Fruit fly (Drosophila melanogaster) whole organism, embryonic: ENCODE data around the gene Eig71Ei.

ENCODE experiments used
- Aef1 ChIP-seq: fragments of 200-800 bp; sonication (Bioruptor generic); IDR thresholded peaks from 3 replicates; pipeline ENCODE4 v1.3.6; 2022; ENCODE audit warnings: missing biosample characterization, missing genetic modification characterization
- BEAF-32 ChIP-seq: fragments of 200-800 bp; sonication (Bioruptor generic); optimal IDR thresholded peaks from 3 replicates; lab custom pipeline; 2017; ENCODE audit warnings: missing biosample characterization, missing genetic modification characterization, mild to moderate bottlenecking, moderate library complexity, missing genetic modification reagents
- CG1024 ChIP-seq: fragments of 200-800 bp; sonication (Bioruptor generic); IDR thresholded peaks from 2 replicates; pipeline ENCODE4 v1.3.6; 2022; ENCODE audit warnings: missing biosample characterization, missing genetic modification characterization
- CG10654 ChIP-seq: fragments of 200-800 bp; sonication (Bioruptor generic); optimal IDR thresholded peaks from 2 replicates; lab custom pipeline; 2016; ENCODE audit warnings: missing biosample characterization, missing genetic modification characterization
- CG11093 ChIP-seq: fragments of 200-800 bp; sonication (Bioruptor generic); IDR thresholded peaks from 3 replicates; pipeline ENCODE4 v1.3.6; 2022; ENCODE audit warnings: missing biosample characterization, missing genetic modification characterization
- CG12744 ChIP-seq: fragments of 200-800 bp; sonication (Bioruptor generic); optimal IDR thresholded peaks from 2 replicates; lab custom pipeline; 2016; ENCODE audit warnings: missing biosample characterization, missing genetic modification characterization
- CG14710 ChIP-seq: fragments of 200-800 bp; sonication (Bioruptor generic); optimal IDR thresholded peaks from 3 replicates; lab custom pipeline; 2019; ENCODE audit warnings: missing biosample characterization, mild to moderate bottlenecking, missing genetic modification characterization, moderate library complexity
- CG1832 ChIP-seq: fragments of 200-800 bp; sonication (Bioruptor generic); optimal IDR thresholded peaks from 2 replicates; lab custom pipeline; 2017; ENCODE audit warnings: missing biosample characterization, mild to moderate bottlenecking, missing genetic modification characterization, inconsistent platforms
- CG18599 ChIP-seq: fragments of 200-800 bp; sonication (Bioruptor generic); optimal IDR thresholded peaks from 3 replicates; lab custom pipeline; 2017; ENCODE audit warnings: missing biosample characterization, missing genetic modification characterization, mild to moderate bottlenecking, moderate library complexity, missing genetic modification reagents
- CG31441 ChIP-seq: fragments of 200-800 bp; sonication (Bioruptor generic); IDR thresholded peaks from 2 replicates; pipeline ENCODE4 v1.3.6; 2022; ENCODE audit warnings: missing biosample characterization, missing genetic modification characterization
- CG32772 ChIP-seq: fragments of 200-800 bp; sonication (Bioruptor generic); IDR thresholded peaks from 2 replicates; pipeline ENCODE4 v1.3.6; 2022; ENCODE audit warnings: missing biosample characterization, missing genetic modification characterization
- CG33213 ChIP-seq: fragments of 200-800 bp; sonication (Bioruptor generic); optimal IDR thresholded peaks from 3 replicates; lab custom pipeline; 2016; ENCODE audit warnings: missing biosample characterization, missing genetic modification characterization
- CG3838 ChIP-seq: fragments of 200-800 bp; sonication (Bioruptor generic); optimal IDR thresholded peaks from 3 replicates; lab custom pipeline; 2016; ENCODE audit warnings: missing biosample characterization, missing genetic modification characterization
- CG3995 ChIP-seq: fragments of 200-800 bp; sonication (Bioruptor generic); optimal IDR thresholded peaks from 3 replicates; lab custom pipeline; 2016; ENCODE audit warnings: missing biosample characterization, missing genetic modification characterization
- CG5245 ChIP-seq: fragments of 200-800 bp; sonication (Bioruptor generic); optimal IDR thresholded peaks from 3 replicates; lab custom pipeline; 2016; ENCODE audit warnings: missing biosample characterization, missing genetic modification characterization
- CG6791 ChIP-seq: fragments of 200-800 bp; sonication (Bioruptor generic); IDR thresholded peaks from 3 replicates; pipeline ENCODE4 v1.3.6; 2022; ENCODE audit warnings: missing biosample characterization, missing genetic modification characterization; ENCODE audit not compliant: partially characterized antibody
- CG7357 ChIP-seq: fragments of 200-800 bp; sonication (Bioruptor generic); IDR thresholded peaks from 3 replicates; pipeline ENCODE4 v1.3.6; 2022; ENCODE audit warnings: missing biosample characterization, missing genetic modification characterization
- CG9609 ChIP-seq: fragments of 200-800 bp; sonication (Bioruptor generic); optimal IDR thresholded peaks from 3 replicates; lab custom pipeline; 2016; ENCODE audit warnings: missing biosample characterization, missing genetic modification characterization
- Doc3 ChIP-seq: fragments of 200-800 bp; sonication (Bioruptor generic); IDR thresholded peaks from 3 replicates; pipeline ENCODE4 v1.3.6; 2022; ENCODE audit warnings: missing biosample characterization, missing genetic modification characterization; ENCODE audit not compliant: partially characterized antibody
- Eip74EF ChIP-seq, 2 experiments: fragments of 200-800 bp in 1 of 2; fragments of >200 bp in 1 of 2; sonication (Bioruptor generic) in 1 of 2; optimal IDR thresholded peaks; 2 replicates each; lab custom pipeline; 2017 to 2019; ENCODE audit warnings: missing biosample characterization in 2 of 2, missing genetic modification characterization in 2 of 2, mild to moderate bottlenecking in 1 of 2, moderate library complexity in 1 of 2
- HmgD ChIP-seq: fragments of 200-800 bp; sonication (Bioruptor generic); optimal IDR thresholded peaks from 3 replicates; lab custom pipeline; 2016; ENCODE audit warnings: missing biosample characterization, missing genetic modification characterization
- Hsf ChIP-seq: fragments of 200-800 bp; sonication (Bioruptor generic); optimal IDR thresholded peaks from 3 replicates; lab custom pipeline; 2016; ENCODE audit warnings: missing biosample characterization, missing genetic modification characterization
- Med ChIP-seq: fragments of 200-800 bp; sonication (Bioruptor generic); peaks from one replicate; lab custom pipeline; 2016; ENCODE audit warnings: missing biosample characterization, missing genetic modification characterization, mild to moderate bottlenecking, inconsistent platforms, moderate library complexity
- NC2α ChIP-seq: fragments of 200-800 bp; sonication (Bioruptor generic); optimal IDR thresholded peaks from 2 replicates; lab custom pipeline; 2016; ENCODE audit warnings: missing biosample characterization, missing genetic modification characterization
- NC2β ChIP-seq: fragments of 200-800 bp; sonication (Bioruptor generic); optimal IDR thresholded peaks from 2 replicates; lab custom pipeline; 2016; ENCODE audit warnings: missing biosample characterization, missing genetic modification characterization
- PHDP ChIP-seq: fragments of 200-800 bp; sonication (Bioruptor generic); optimal IDR thresholded peaks from 3 replicates; lab custom pipeline; 2018; ENCODE audit warnings: missing biosample characterization, mild to moderate bottlenecking, missing genetic modification characterization, moderate library complexity
- Ravus ChIP-seq: fragments of 200-800 bp; sonication (Bioruptor generic); IDR thresholded peaks from 2 replicates; pipeline ENCODE4 v1.3.6; 2022; ENCODE audit warnings: missing biosample characterization, missing genetic modification characterization
- Scr ChIP-seq: fragments of 200-800 bp; sonication (Bioruptor generic); IDR thresholded peaks from 2 replicates; pipeline ENCODE4 v1.3.6; 2022; ENCODE audit warnings: missing biosample characterization, missing genetic modification characterization; ENCODE audit not compliant: partially characterized antibody
- Sry-δ ChIP-seq: fragments of 200-800 bp; sonication (Bioruptor generic); optimal IDR thresholded peaks from 2 replicates; lab custom pipeline; 2016; ENCODE audit warnings: missing biosample characterization, missing genetic modification characterization
- Xrp1 ChIP-seq: fragments of 200-800 bp; sonication (Bioruptor generic); IDR thresholded peaks from 2 replicates; pipeline ENCODE4 v1.3.6; 2022; ENCODE audit warnings: missing biosample characterization, missing genetic modification characterization
- croc ChIP-seq: fragments of 200-800 bp; sonication (Bioruptor generic); conservative IDR thresholded peaks from 3 replicates; pipeline ENCODE4 v1.3.6; 2022; ENCODE audit warnings: missing biosample characterization, missing genetic modification characterization
- dimm ChIP-seq: fragments of 200-800 bp; sonication (Bioruptor generic); IDR thresholded peaks from 2 replicates; pipeline ENCODE4 v1.3.6; 2022; ENCODE audit warnings: missing biosample characterization, missing genetic modification characterization
- dpn ChIP-seq, 2 experiments: fragments of 200-800 bp; sonication (Bioruptor generic); optimal IDR thresholded peaks; 3 replicates each; lab custom pipeline; 2016; ENCODE audit warnings: missing biosample characterization in 2 of 2, missing genetic modification characterization in 2 of 2
- ems ChIP-seq: fragments of 200-800 bp; sonication (Bioruptor generic); optimal IDR thresholded peaks from 3 replicates; lab custom pipeline; 2016; ENCODE audit warnings: missing biosample characterization, missing genetic modification characterization
- eve ChIP-seq, 2 experiments: fragments of >200 bp; optimal IDR thresholded peaks; 2 replicates each; lab custom pipeline; 2017; ENCODE audit warnings: missing biosample characterization in 2 of 2, missing genetic modification characterization in 2 of 2
- fru ChIP-seq: fragments of >200 bp; optimal IDR thresholded peaks from 2 replicates; lab custom pipeline; 2017
- gsb-n ChIP-seq: fragments of 200-800 bp; sonication (Bioruptor generic); optimal IDR thresholded peaks from 3 replicates; lab custom pipeline; 2018; ENCODE audit warnings: missing biosample characterization, mild to moderate bottlenecking, missing genetic modification characterization
- kah ChIP-seq: fragments of 200-800 bp; sonication (Bioruptor generic); optimal IDR thresholded peaks from 2 replicates; lab custom pipeline; 2018; ENCODE audit warnings: missing biosample characterization, mild to moderate bottlenecking, missing genetic modification characterization
- knrl ChIP-seq: fragments of 200-800 bp; sonication (Bioruptor generic); IDR thresholded peaks from 3 replicates; pipeline ENCODE4 v1.3.6; 2022; ENCODE audit warnings: missing biosample characterization, missing genetic modification characterization; ENCODE audit not compliant: partially characterized antibody
- lola ChIP-seq, 3 experiments: fragments of >200 bp in 2 of 3; fragments of 200-800 bp in 1 of 3; sonication (Bioruptor generic) in 1 of 3; optimal IDR thresholded peaks; 2 replicates each; lab custom pipeline; 2017 to 2019; ENCODE audit warnings: missing biosample characterization in 3 of 3, missing genetic modification characterization in 3 of 3, mild to moderate bottlenecking in 1 of 3, moderate library complexity in 1 of 3
- lov ChIP-seq, 2 experiments: fragments of 200-800 bp in 1 of 2; fragments of >200 bp in 1 of 2; sonication (Bioruptor generic) in 1 of 2; IDR thresholded peaks in 1 of 2; optimal IDR thresholded peaks in 1 of 2; 2 replicates in 1 of 2; 3 replicates in 1 of 2; pipeline versions ENCODE4 v1.3.6 to Lab custom; 2017 to 2022; ENCODE audit warnings: missing biosample characterization in 1 of 2, missing genetic modification characterization in 1 of 2
- maf-S ChIP-seq: fragments of 200-800 bp; sonication (Bioruptor generic); optimal IDR thresholded peaks from 2 replicates; lab custom pipeline; 2016; ENCODE audit warnings: missing biosample characterization, missing genetic modification characterization
- mam ChIP-seq: fragments of 200-800 bp; sonication (Bioruptor generic); optimal IDR thresholded peaks from 3 replicates; lab custom pipeline; 2016; ENCODE audit warnings: missing biosample characterization, missing genetic modification characterization
- nerfin-1 ChIP-seq: fragments of 200-800 bp; sonication (Bioruptor generic); optimal IDR thresholded peaks from 3 replicates; lab custom pipeline; 2019; ENCODE audit warnings: missing biosample characterization, mild to moderate bottlenecking, missing genetic modification characterization, moderate library complexity
- scrt ChIP-seq: fragments of 200-800 bp; sonication (Bioruptor generic); optimal IDR thresholded peaks from 2 replicates; lab custom pipeline; 2018; ENCODE audit warnings: missing biosample characterization, mild to moderate bottlenecking, missing genetic modification characterization, moderate library complexity
- so ChIP-seq: fragments of 200-800 bp; sonication (Bioruptor generic); IDR thresholded peaks from 3 replicates; pipeline ENCODE4 v1.3.6; 2022; ENCODE audit warnings: missing biosample characterization, missing genetic modification characterization
- sob ChIP-seq: fragments of 200-800 bp; sonication (Bioruptor generic); IDR thresholded peaks from 2 replicates; pipeline ENCODE4 v1.3.6; 2022; ENCODE audit warnings: missing biosample characterization, missing genetic modification characterization
- zf30C ChIP-seq: fragments of 200-800 bp; sonication (Bioruptor generic); optimal IDR thresholded peaks from 3 replicates; lab custom pipeline; 2018; ENCODE audit warnings: missing biosample characterization, mild to moderate bottlenecking, missing genetic modification characterization

Gene Eig71Ei

DNA sequence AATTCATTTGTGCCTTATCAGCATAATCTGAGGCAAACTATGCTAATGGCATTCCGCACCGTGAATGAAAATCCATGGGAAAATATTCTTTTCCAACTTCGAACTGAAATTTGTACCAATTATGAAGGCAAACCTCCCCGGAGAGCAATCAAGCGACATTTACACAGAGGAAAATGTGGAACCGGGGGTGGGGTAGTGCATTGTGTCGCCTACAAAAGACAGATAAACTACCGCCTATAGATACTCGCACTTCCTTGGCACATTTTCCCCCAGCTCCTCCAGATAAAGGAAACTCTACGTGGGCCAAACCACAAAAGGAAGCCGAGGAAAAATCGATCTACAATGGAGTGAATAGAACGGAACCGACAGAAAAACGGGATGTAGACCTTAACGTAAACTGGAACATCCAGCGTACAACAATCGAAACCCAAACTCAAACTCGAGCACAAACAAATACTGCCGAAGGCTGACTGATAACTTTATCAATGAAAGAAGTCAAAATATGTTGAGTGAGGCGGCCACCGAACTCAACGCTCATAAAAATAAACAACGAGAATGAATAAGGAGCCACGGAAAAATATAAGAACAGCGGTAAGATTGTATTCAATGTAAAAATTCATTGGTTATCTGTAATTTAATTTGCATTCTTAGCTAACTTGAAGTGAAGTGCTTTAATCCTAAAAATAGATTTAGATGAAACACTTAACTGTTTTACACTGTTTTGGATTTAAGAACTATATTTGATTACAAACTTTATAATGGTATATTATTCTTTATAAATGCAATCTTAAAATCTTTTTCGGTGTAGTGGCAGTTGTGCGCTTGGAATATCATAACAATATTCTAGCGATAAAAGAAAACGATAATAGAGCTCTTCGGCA is 31.4 kb downstream of the Eig71Ei start (continued):
- TF ChIP-seq CG3838 (GFP tag; lab: Kevin White, UChicago) (no peak), fru (lab: Kevin White, UChicago) (no peak), CG1024 (GFP tag; lab: Robert Waterston, UW) (peak; percentile 31; the same call in 1 of the 2 replicates), CG32772 (GFP tag; lab: Robert Waterston, UW) (no peak), nerfin-1 (tag; lab: Kevin White, UChicago) (peak; percentile 40), HmgD (no peak), eve (GFP tag; optimal IDR thresholded peaks at IDR 0.05; lab: Kevin White, UChicago) (no peak), sob (GFP tag; lab: Robert Waterston, UW) (no peak), NC2β (no peak), mam (no peak), CG18599 (GFP tag; lab: Kevin White, UChicago) (peak; percentile 58), lola (GFP tag; optimal IDR thresholded peaks at IDR 0.05; lab: Kevin White, UChicago) (peak in 1 of 3 experiments; percentile 35), CG3995 (GFP tag; lab: Kevin White, UChicago) (no peak), Xrp1 (no peak; the same call in 1 of the 2 replicates), CG5245 (GFP tag; lab: Kevin White, UChicago) (no peak), CG11093 (GFP tag; lab: Robert Waterston, UW) (no peak), Hsf (GFP tag; lab: Kevin White, UChicago) (no peak), Ravus (GFP tag; lab: Robert Waterston, UW) (no peak), CG10654 (peak; percentile 24), Scr (GFP tag; lab: Robert Waterston, UW) (no peak), CG12744 (GFP tag; lab: Kevin White, UChicago) (no peak), NC2α (no peak), Eip74EF (GFP tag; optimal IDR thresholded peaks at IDR 0.05; lab: Kevin White, UChicago) (no peak), kah (GFP tag; lab: Kevin White, UChicago) (no peak), CG1832 (GFP tag; lab: Kevin White, UChicago) (no peak), gsb-n (tag; lab: Kevin White, UChicago) (peak; percentile 31), CG6791 (GFP tag; lab: Robert Waterston, UW) (no peak), zf30C (GFP tag; lab: Kevin White, UChicago) (peak; percentile 53), CG31441 (peak; percentile 71), PHDP (tag; lab: Kevin White, UChicago) (peak; percentile 54), so (GFP tag; lab: Robert Waterston, UW) (peak; percentile 28; the same call in 1 of the 3 replicates), Med (GFP tag; lab: Kevin White, UChicago) (no peak), CG9609 (GFP tag; lab: Kevin White, UChicago) (no peak), dimm (GFP tag; lab: Robert Waterston, UW) (no peak), CG7357 (GFP tag; lab: Robert Waterston, UW) (no peak), BEAF-32 (GFP tag; lab: Kevin White, UChicago) (no peak), CG33213 (GFP tag; lab: Kevin White, UChicago) (no peak), CG14710 (tag; lab: Kevin White, UChicago) (peak; percentile 77), Doc3 (no peak), Aef1 (GFP tag; lab: Robert Waterston, UW) (no peak), dpn (GFP tag; optimal IDR thresholded peaks at IDR 0.05; lab: Kevin White, UChicago) (no peak), ems (GFP tag; lab: Kevin White, UChicago) (no peak), maf-S (no peak), Sry-δ (GFP tag; lab: Kevin White, UChicago) (no peak), lov (optimal IDR thresholded peaks at IDR 0.05; lab: Kevin White, UChicago) (no peak), lov (GFP tag; IDR thresholded peaks at IDR 0.05; lab: Robert Waterston, UW) (no peak), scrt (GFP tag; lab: Kevin White, UChicago) (peak; percentile 18), croc (GFP tag; lab: Robert Waterston, UW) (no peak; the same call in 2 of the 3 replicates), knrl (GFP tag; lab: Robert Waterston, UW) (no peak)
